Worm (Caenorhabditis elegans) whole organism, L1 larva: ENCODE data around the gene algn-5.

ENCODE experiments used
- C34B4.2 ChIP-seq: sonication (generic microtip); optimal IDR thresholded peaks from 2 replicates; lab custom pipeline; 2017; ENCODE audit warnings: mild to moderate bottlenecking, missing genetic modification characterization, missing compliant biosample characterization
- Y116A8C.19 ChIP-seq: sonication (generic microtip); optimal IDR thresholded peaks from 2 replicates; lab custom pipeline; 2016; ENCODE audit warnings: missing compliant biosample characterization, missing genetic modification characterization, borderline replicate concordance
- alr-1 ChIP-seq: fragments of 200-800 bp; sonication (Bioruptor generic); optimal IDR thresholded peaks from 2 replicates; lab custom pipeline; 2018; ENCODE audit warnings: borderline replicate concordance, mild to moderate bottlenecking, missing genetic modification characterization, missing compliant biosample characterization
- ceh-8 ChIP-seq: fragments of 200-800 bp; sonication (Bioruptor generic); optimal IDR thresholded peaks from 2 replicates; lab custom pipeline; 2018; ENCODE audit warnings: mild to moderate bottlenecking, missing genetic modification characterization, moderate library complexity, missing compliant biosample characterization
- ceh-82 ChIP-seq, 3 experiments: fragments of 150-350 bp in 1 of 3; sonication (generic microtip) in 2 of 3; optimal IDR thresholded peaks; 2 replicates each; lab custom pipeline; 2014 to 2017; ENCODE audit warnings: missing biosample characterization in 3 of 3, missing genetic modification characterization in 3 of 3
- ces-1 ChIP-seq: fragments of 150-350 bp; optimal IDR thresholded peaks from 2 replicates; lab custom pipeline; 2014; ENCODE audit warnings: missing biosample characterization, missing genetic modification reagents, missing genetic modification characterization
- efl-1 ChIP-seq, 4 experiments: fragments of 150-350 bp; optimal IDR thresholded peaks in 3 of 4; peaks in 1 of 4; 1 replicate in 1 of 4; 2 replicates in 3 of 4; lab custom pipeline; 2014; ENCODE audit warnings: missing biosample characterization in 2 of 4, missing genetic modification characterization in 2 of 4, missing genetic modification reagents in 2 of 4
- elt-3 ChIP-seq, 6 experiments: fragments of 150-350 bp in 1 of 6; sonication (generic microtip); optimal IDR thresholded peaks; 2 replicates each; lab custom pipeline; 2017 to 2018; ENCODE audit warnings: missing biosample characterization in 6 of 6, missing genetic modification characterization in 6 of 6, inconsistent platforms in 1 of 6
- fkh-10 ChIP-seq: sonication (generic microtip); optimal IDR thresholded peaks from 2 replicates; lab custom pipeline; 2017; ENCODE audit warnings: missing biosample characterization, missing genetic modification reagents, missing genetic modification characterization
- fos-1 ChIP-seq: fragments of 150-350 bp; optimal IDR thresholded peaks from 2 replicates; lab custom pipeline; 2014; ENCODE audit warnings: missing biosample characterization, missing genetic modification characterization
- grh-1 ChIP-seq: fragments of 200-800 bp; sonication (Bioruptor generic); IDR thresholded peaks from 2 replicates; pipeline ENCODE4 v1.3.6; 2022; ENCODE audit warnings: missing genetic modification reagents, missing genetic modification characterization, missing compliant biosample characterization
- hpl-2 ChIP-seq: fragments of 150-350 bp; optimal IDR thresholded peaks from 2 replicates; lab custom pipeline; 2014; ENCODE audit warnings: missing biosample characterization, missing genetic modification reagents, missing genetic modification characterization
- jun-1 ChIP-seq: fragments of 150-350 bp; optimal IDR thresholded peaks from 2 replicates; lab custom pipeline; 2014; ENCODE audit warnings: missing biosample characterization, missing genetic modification reagents, missing genetic modification characterization
- lin-13 ChIP-seq: fragments of 150-350 bp; optimal IDR thresholded peaks from 2 replicates; lab custom pipeline; 2014; ENCODE audit warnings: missing biosample characterization, missing genetic modification reagents, missing genetic modification characterization
- lin-14 ChIP-seq: fragments of 200-800 bp; sonication (Bioruptor generic); optimal IDR thresholded peaks from 2 replicates; lab custom pipeline; 2018; ENCODE audit warnings: mild to moderate bottlenecking, missing genetic modification characterization, moderate library complexity, missing compliant biosample characterization
- lin-15B ChIP-seq: fragments of 150-350 bp; sonication (generic microtip); optimal IDR thresholded peaks from 3 replicates; lab custom pipeline; 2014; ENCODE audit warnings: missing biosample characterization, missing genetic modification characterization
- lin-35 ChIP-seq, 2 experiments: fragments of 150-350 bp; optimal IDR thresholded peaks; 2 replicates each; lab custom pipeline; 2014; ENCODE audit warnings: missing biosample characterization in 2 of 2, missing genetic modification characterization in 2 of 2, missing genetic modification reagents in 2 of 2
- lir-3 ChIP-seq: sonication (generic microtip); optimal IDR thresholded peaks from 2 replicates; lab custom pipeline; 2016; ENCODE audit warnings: mild to moderate bottlenecking, missing genetic modification characterization, moderate library complexity, missing compliant biosample characterization; ENCODE audit not compliant: poor library complexity
- lsy-2 ChIP-seq, 2 experiments: fragments of 150-350 bp; optimal IDR thresholded peaks; 2 replicates each; lab custom pipeline; 2014; ENCODE audit warnings: missing biosample characterization in 2 of 2, missing genetic modification characterization in 2 of 2
- mdl-1 ChIP-seq, 2 experiments: fragments of 150-350 bp; optimal IDR thresholded peaks; 2 replicates each; lab custom pipeline; 2014 to 2017; ENCODE audit warnings: missing biosample characterization in 2 of 2, missing genetic modification characterization in 2 of 2, inconsistent platforms in 1 of 2
- mef-2 ChIP-seq: fragments of 150-350 bp; optimal IDR thresholded peaks from 2 replicates; lab custom pipeline; 2014; ENCODE audit warnings: missing biosample characterization, missing genetic modification characterization
- mep-1 ChIP-seq: fragments of 150-350 bp; optimal IDR thresholded peaks from 2 replicates; lab custom pipeline; 2014; ENCODE audit warnings: missing biosample characterization, missing genetic modification characterization
- nhr-12 ChIP-seq: sonication (generic microtip); optimal IDR thresholded peaks from 2 replicates; lab custom pipeline; 2017; ENCODE audit warnings: missing biosample characterization, missing genetic modification characterization
- nhr-19 ChIP-seq: fragments of 200-800 bp; sonication (Bioruptor generic); conservative IDR thresholded peaks from 2 replicates; pipeline ENCODE4 v1.3.6; 2022; ENCODE audit warnings: missing genetic modification characterization, missing compliant biosample characterization
- nhr-84 ChIP-seq: sonication (generic microtip); optimal IDR thresholded peaks from 2 replicates; lab custom pipeline; 2017; ENCODE audit warnings: missing biosample characterization, missing genetic modification characterization
- nhr-85 ChIP-seq: sonication (generic microtip); peaks from one replicate; lab custom pipeline; 2016; ENCODE audit warnings: missing genetic modification characterization, inconsistent platforms, missing compliant biosample characterization
- pax-3 ChIP-seq: fragments of 200-800 bp; sonication (Bioruptor generic); optimal IDR thresholded peaks from 2 replicates; lab custom pipeline; 2018; ENCODE audit warnings: mild to moderate bottlenecking, missing genetic modification characterization, moderate library complexity, missing compliant biosample characterization
- skn-1 ChIP-seq: fragments of 150-350 bp; optimal IDR thresholded peaks from 2 replicates; lab custom pipeline; 2014; ENCODE audit warnings: missing biosample characterization, missing genetic modification characterization
- snu-23 ChIP-seq: sonication (generic microtip); optimal IDR thresholded peaks from 2 replicates; lab custom pipeline; 2016; ENCODE audit warnings: missing genetic modification characterization, missing compliant biosample characterization
- sox-4 ChIP-seq: sonication (generic microtip); optimal IDR thresholded peaks from 2 replicates; lab custom pipeline; 2016; ENCODE audit warnings: missing genetic modification characterization, missing compliant biosample characterization
- sptf-1 ChIP-seq: fragments of 150-350 bp; optimal IDR thresholded peaks from 2 replicates; lab custom pipeline; 2014; ENCODE audit warnings: missing biosample characterization, missing genetic modification characterization
- sup-37 ChIP-seq: fragments of 200-800 bp; sonication (Bioruptor generic); optimal IDR thresholded peaks from 2 replicates; lab custom pipeline; 2018; ENCODE audit warnings: mild to moderate bottlenecking, missing genetic modification characterization, missing compliant biosample characterization
- swsn-7 ChIP-seq: sonication (generic microtip); optimal IDR thresholded peaks from 2 replicates; lab custom pipeline; 2016; ENCODE audit warnings: missing genetic modification characterization, missing compliant biosample characterization
- tbx-2 ChIP-seq: sonication (generic microtip); optimal IDR thresholded peaks from 2 replicates; lab custom pipeline; 2016; ENCODE audit warnings: missing genetic modification characterization, missing compliant biosample characterization
- unc-130 ChIP-seq: fragments of 150-350 bp; optimal IDR thresholded peaks from 2 replicates; lab custom pipeline; 2017; ENCODE audit warnings: missing biosample characterization, missing genetic modification characterization, inconsistent platforms
- zag-1 ChIP-seq: fragments of 150-350 bp; optimal IDR thresholded peaks from 2 replicates; lab custom pipeline; 2014; ENCODE audit warnings: missing biosample characterization, missing genetic modification characterization
- zip-4 ChIP-seq: fragments of 200-800 bp; sonication (Bioruptor generic); optimal IDR thresholded peaks from 2 replicates; lab custom pipeline; 2018; ENCODE audit warnings: mild to moderate bottlenecking, missing genetic modification characterization, moderate library complexity, missing compliant biosample characterization
- ztf-4 ChIP-seq: fragments of 150-350 bp; optimal IDR thresholded peaks from 2 replicates; lab custom pipeline; 2014; ENCODE audit warnings: missing biosample characterization, missing genetic modification characterization

algn-5 gene

DNA sequence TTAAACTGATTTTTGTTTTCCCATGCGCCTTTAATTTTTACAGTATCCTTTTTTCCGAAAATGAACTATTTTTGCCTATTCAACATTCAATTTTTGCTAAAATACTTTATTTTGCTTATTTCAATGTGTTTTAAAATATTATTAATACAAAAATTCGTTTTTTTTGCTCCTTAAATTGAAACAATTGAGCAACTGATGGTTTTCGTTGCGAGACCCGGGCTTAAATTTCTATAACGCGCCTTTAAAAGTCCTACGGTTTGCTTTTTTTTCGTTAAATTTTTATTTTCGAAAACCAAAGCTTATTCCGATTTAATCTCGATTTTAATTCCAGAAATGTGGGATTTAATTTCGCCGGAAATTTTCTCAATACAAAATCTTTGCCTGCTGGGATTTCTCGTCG lies at the start of gene algn-5:
algn-5 (plus strand) TSS at position 295 of the 400 bp plus-strand sequence.
- TF ChIP-seq lin-15B (tag; lab: Kevin White, UChicago): no peak
- TF ChIP-seq nhr-84 (tag; lab: Kevin White, UChicago): no peak
- no peak for TF ChIP-seq unc-130
- no peak for TF ChIP-seq nhr-12 (tag; lab: Kevin White, UChicago)
- TF ChIP-seq alr-1 (tag; lab: Kevin White, UChicago): no peak
- no peak for TF ChIP-seq fkh-10 (GFP tag; lab: Kevin White, UChicago)
- TF ChIP-seq hpl-2 (GFP tag; lab: Kevin White, UChicago): no peak
- TF ChIP-seq fos-1 (tag; lab: Kevin White, UChicago): no peak
- TF ChIP-seq sup-37 (GFP tag; lab: Kevin White, UChicago): no peak
- no peak for TF ChIP-seq ceh-8 (GFP tag; lab: Kevin White, UChicago)
- TF ChIP-seq lir-3 (tag; lab: Kevin White, UChicago): no peak
- no peak for TF ChIP-seq elt-3 (tag; optimal IDR thresholded peaks at IDR 0.05; lab: Kevin White, UChicago)
- no peak for TF ChIP-seq C34B4.2 (tag; lab: Kevin White, UChicago)
- TF ChIP-seq mep-1 (tag; lab: Kevin White, UChicago): no peak
- no peak for TF ChIP-seq sox-4 (tag; lab: Kevin White, UChicago)
- no peak for TF ChIP-seq mdl-1 (tag; optimal IDR thresholded peaks at IDR 0.05; lab: Kevin White, UChicago)

DNA sequence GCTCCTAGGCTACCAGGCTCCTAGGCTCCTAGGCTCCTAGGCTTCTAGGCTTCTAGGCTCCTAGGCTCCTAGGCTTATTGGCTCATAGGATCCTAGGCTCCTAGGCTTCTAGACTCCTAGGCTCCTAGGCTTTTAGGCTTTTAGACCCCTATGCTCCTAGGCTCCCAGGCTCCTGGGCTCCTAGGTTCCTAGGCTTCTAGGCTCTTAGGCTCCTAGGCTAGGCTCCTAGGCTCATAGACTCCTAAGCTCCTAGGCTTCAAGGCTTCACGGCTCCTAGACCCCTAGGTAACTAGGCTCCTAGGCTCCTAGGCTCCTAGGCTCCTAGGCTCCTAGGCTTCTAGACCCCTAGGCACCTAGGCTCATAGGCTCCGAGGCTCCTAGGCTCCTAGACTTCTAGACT lies 44.0 kb upstream of the algn-5 start:
- TF ChIP-seq mef-2 (tag; lab: Kevin White, UChicago) (no peak), nhr-19 (GFP tag; lab: Robert Waterston, UW) (no peak), sptf-1 (no peak), elt-3 (tag; optimal IDR thresholded peaks at IDR 0.05; lab: Kevin White, UChicago) (no peak), lsy-2 (tag; optimal IDR thresholded peaks at IDR 0.05; lab: Kevin White, UChicago) (no peak), nhr-84 (tag; lab: Kevin White, UChicago) (no peak), skn-1 (tag; lab: Kevin White, UChicago) (no peak), C34B4.2 (tag; lab: Kevin White, UChicago) (no peak), nhr-12 (tag; lab: Kevin White, UChicago) (no peak), ztf-4 (tag; lab: Kevin White, UChicago) (no peak), efl-1 (optimal IDR thresholded peaks at IDR 0.05; lab: Kevin White, UChicago) (no peak), efl-1 (GFP tag; optimal IDR thresholded peaks at IDR 0.05 in 1 of 2; lab: Kevin White, UChicago) (no peak), swsn-7 (no peak), lin-15B (tag; lab: Kevin White, UChicago) (no peak), zip-4 (GFP tag; lab: Kevin White, UChicago) (no peak), lin-35 (GFP tag; optimal IDR thresholded peaks at IDR 0.05; lab: Kevin White, UChicago) (no peak), nhr-85 (no peak), ceh-82 (tag; optimal IDR thresholded peaks at IDR 0.05; lab: Kevin White, UChicago) (no peak), sox-4 (tag; lab: Kevin White, UChicago) (no peak)
- TF ChIP-seq, all 84 proteins: peak for 0

DNA sequence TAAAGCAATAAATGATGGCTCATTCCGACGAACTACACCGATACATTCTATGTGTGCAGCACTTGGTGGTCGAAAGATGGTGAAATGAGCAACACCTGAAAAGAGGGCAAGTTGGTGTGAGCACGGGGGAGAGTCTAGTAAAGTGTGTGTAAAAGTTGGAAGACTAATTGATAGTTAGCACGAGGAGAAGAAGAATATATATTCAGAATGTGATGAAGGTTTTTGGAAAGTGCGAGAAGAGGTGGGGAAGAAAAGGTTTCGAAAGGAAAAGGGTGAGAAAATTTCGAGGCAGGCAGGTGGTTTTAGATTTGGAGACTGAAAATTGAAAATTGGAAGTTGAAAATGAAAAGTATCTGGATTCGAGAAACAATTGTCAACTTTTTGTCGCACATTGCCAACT lies 43.2 kb upstream of the algn-5 start, which contains the start of gene Y45G5AM.6:
Y45G5AM.6 (minus strand) TSS at position 101 of the 400 bp plus-strand sequence.
- no peak for TF ChIP-seq jun-1 (tag; lab: Kevin White, UChicago)
- no peak for TF ChIP-seq snu-23 (GFP tag; lab: Kevin White, UChicago)
- no peak for TF ChIP-seq lin-14 (GFP tag; lab: Kevin White, UChicago)
- no peak for TF ChIP-seq mdl-1 (tag; optimal IDR thresholded peaks at IDR 0.05; lab: Kevin White, UChicago)
- TF ChIP-seq pax-3: no peak
- no peak for TF ChIP-seq mep-1 (tag; lab: Kevin White, UChicago)
- no peak for TF ChIP-seq grh-1 (GFP tag; lab: Robert Waterston, UW)
- no peak for TF ChIP-seq elt-3 (tag; optimal IDR thresholded peaks at IDR 0.05; lab: Kevin White, UChicago)
- no peak for TF ChIP-seq lin-35 (GFP tag; optimal IDR thresholded peaks at IDR 0.05; lab: Kevin White, UChicago)
- TF ChIP-seq nhr-84 (tag; lab: Kevin White, UChicago): no peak
- TF ChIP-seq ces-1 (GFP tag; lab: Kevin White, UChicago): no peak
- TF ChIP-seq Y116A8C.19 (tag; lab: Kevin White, UChicago): no peak
- no peak for TF ChIP-seq zag-1 (tag; lab: Kevin White, UChicago)
- no peak for TF ChIP-seq lin-13
- TF ChIP-seq tbx-2 (tag; lab: Kevin White, UChicago): no peak
- TF ChIP-seq sptf-1: no peak
- TF ChIP-seq, all 84 proteins: peak for 0
